Fruit fly (Drosophila melanogaster) ovary, adult (tissue): Measurements from ENCODE around the gene CG42564.

ENCODE experiments used
- CG17801 ChIP-seq: fragments of 200-800 bp; optimal IDR thresholded peaks from 2 replicates; lab custom pipeline; 2019; ENCODE audit warnings: missing biosample characterization, mild to moderate bottlenecking, missing genetic modification characterization, moderate library complexity; ENCODE audit not compliant: partially characterized antibody

CG42564 gene

DNA sequence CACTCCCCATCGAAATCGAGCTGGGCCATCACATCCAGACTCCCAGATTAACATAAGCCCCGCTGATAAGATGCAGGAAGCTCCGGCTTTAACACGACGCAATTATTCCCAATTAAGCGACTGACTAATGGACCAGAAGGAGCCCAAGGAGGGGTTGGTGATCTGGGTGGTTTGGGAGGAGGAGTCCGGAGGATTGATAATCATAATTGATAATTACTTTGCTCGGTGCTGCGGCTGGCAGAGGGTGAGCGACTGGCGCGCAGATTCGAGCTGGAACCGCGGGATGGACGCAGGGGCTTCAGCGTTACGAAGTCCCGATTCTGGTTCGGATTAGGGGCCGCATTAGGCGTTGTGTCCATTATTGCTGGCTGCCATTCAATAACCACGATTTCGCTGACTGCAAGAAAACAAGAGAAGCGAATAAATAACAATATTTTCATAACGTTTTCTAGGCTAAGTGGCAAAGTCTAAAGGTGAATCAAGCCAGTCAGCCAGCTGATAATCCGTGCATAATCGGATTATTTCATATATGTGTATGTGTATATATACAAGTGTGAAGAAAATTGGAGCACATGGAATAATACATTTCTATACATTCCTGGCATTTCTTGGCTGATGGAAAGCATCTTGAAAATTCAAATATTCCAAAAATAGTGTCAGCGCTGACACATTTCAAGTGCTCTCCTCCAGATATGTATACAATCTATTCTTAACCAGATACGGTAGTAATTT, 19.4 kb downstream of the CG42564 start:
- TF ChIP-seq CG17801 (GFP tag; lab: Kevin White, UChicago), result no peak

DNA sequence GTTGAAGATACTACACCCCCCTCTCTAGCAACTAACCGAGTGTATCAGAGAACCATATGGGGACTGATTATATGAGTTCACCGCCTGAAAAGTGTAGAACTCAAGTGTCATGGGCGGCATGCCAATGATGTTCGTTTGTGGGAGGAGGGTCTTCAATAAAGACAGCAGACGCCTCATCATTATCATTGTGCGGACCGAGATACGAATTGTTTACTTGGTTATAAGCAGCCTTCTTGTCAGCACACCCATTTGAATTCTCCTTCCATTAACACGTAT, 19.9 kb downstream of the CG42564 start:
- TF ChIP-seq CG17801 (GFP tag; lab: Kevin White, UChicago), result no peak

DNA sequence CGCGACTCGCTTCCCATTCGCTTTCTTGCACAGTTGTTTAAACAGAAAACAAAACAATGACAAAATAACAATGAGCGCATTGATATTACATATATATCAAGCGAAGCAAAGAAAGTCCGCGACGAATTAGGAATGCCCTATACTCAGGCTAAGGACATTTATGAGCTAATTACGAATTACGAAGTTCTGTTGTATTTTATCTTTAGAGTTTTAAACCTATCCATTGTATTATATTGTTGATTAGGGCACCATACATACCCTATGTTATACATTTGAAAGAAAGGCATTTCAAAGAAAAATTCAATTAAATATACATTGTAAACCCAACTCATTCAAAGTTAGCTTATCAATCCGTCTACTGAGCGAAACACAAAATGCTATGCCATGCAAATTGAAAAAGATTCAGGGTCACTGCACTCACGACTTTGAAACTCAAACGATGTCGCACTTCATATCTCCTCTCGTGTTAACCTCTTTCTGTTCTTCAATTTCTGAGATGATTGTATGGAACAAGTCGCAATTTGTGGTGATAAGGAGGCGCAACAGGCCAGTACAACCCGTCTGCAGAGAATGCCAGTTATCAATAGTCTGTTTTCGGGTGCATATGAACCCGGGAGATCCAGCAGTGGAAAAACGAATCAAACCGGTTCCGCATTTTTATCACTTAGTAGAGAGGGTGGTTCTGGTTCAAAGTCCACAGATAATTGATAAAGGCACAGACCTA, 21.5 kb downstream of the CG42564 start:
- peak; percentile 7 for TF ChIP-seq CG17801 (GFP tag; lab: Kevin White, UChicago)

DNA sequence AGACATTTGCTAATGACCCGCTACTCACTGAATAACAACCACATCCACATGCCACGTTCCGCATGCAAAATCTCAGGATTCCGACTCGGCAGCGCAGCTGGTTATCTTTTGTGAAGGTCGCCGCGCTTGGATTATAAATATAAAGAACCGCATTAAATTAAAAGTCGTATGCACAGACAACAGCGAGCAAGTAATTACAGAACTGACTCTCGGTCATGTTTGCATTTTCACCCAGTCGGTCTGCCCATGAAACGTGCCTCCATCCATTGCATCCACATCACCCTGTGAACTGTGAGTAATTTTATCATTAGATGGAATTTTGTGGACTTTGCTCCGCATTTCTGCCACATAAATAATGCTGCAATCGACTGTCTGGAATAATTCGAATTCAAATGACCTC, 22.3 kb downstream of the CG42564 start:
- TF ChIP-seq CG17801 (GFP tag; lab: Kevin White, UChicago), result no peak

DNA sequence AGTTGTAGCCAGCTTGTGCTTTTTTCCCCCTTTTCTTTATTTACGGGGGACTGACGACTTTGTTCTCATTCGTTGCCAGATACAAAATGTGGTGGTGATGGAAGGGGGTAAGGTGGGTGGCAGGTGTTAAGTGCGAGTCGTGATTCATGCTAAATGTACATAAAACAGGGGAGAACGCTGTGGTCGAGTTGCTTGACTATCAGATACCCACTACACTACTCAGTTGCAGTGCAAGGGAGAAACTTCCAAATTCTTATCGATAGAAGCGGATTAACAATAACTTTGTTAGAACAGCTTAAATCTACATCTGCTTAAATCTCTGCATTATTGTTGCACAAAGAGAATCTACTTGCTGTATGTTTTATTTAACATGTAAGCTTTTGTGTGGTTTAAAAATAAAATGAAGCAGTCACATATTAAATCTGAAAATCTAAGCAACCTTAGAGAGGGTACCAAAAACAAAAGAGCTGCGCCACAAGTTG, 23.4 kb downstream of the CG42564 start:
- peak; percentile 63 for TF ChIP-seq CG17801 (GFP tag; lab: Kevin White, UChicago)

DNA sequence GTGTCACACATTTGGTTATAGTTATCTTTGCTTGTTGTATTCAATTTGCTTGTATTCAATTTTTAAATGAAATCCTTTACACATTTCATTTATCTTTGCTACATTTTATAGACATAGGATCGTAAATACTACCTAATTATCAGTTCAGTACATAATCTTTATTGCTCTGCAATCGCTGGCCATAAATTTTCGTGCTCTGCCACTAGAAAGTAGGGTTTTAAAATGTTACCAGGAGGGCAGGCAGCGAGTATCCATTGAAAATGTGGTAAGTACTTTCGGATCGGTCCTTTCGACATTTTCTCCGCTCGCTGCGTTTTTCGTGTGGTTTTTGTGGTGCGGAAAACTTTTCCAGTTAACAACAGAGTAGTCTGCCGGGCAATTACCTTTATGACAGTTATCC, 25.0 kb downstream of the CG42564 start:
- TF ChIP-seq CG17801 (GFP tag; lab: Kevin White, UChicago), result no peak

DNA sequence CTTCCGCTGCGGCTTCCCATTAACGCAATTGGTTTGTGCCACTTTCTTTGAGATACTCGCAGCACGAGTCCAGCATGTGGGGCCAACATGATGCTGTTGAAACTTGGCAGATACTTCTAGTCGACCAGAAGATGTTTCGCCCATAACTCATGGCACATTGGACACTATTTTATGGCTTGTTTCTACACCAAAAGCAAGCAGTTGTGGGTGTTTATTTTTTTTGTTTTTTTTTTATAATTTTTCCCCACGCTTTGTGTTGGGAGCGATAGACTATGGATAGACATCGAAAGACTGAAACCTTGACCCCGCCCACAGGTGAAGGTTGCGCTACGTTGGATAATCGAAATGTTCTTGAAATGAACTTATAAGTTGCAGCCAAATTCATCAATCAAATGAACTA, 25.5 kb downstream of the CG42564 start:
- no peak for TF ChIP-seq CG17801 (GFP tag; lab: Kevin White, UChicago)

DNA sequence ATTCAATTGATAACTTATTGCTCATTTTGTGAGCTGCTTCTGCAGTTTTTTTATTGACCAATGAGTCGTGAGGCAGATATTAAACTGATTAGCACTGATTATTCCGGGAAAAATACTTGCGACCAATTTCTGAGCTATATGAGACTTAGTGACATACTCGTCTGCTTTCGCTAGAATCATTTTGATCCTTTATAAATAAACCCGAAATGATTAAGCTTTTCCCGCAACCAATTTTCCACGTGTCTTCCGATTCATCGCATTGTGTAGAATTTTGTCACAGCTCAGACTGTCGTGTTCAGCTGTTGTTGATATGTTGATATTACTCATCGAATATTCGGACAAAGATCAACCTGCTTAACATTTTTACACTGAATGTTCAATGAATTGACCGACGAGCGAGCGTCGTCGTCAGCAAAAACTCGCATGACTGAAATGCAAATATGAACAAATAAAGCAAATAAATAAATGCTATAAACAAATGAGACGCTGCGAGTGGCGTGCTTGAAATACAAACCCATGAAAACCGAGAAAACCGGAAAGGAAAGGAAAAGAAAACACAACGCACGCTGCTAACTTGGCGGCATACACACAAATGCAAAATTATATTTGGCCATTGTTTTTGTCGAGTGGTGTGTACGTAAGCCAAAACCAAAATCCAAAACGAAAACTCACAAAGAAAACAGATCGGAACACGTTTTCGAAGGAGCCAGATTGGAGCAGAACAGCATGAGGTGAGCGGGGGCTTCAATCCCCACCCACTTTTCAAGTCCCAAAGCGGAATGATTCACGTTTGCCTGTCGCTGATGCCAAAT, 26.6 kb downstream of the CG42564 start:
- no peak for TF ChIP-seq CG17801 (GFP tag; lab: Kevin White, UChicago)

- TF ChIP-seq CG17801 (GFP tag; lab: Kevin White, UChicago), result no peak
Observed at dm6 chr3R:6401522-6401844, 27.2 kb downstream of the CG42564 start.

DNA sequence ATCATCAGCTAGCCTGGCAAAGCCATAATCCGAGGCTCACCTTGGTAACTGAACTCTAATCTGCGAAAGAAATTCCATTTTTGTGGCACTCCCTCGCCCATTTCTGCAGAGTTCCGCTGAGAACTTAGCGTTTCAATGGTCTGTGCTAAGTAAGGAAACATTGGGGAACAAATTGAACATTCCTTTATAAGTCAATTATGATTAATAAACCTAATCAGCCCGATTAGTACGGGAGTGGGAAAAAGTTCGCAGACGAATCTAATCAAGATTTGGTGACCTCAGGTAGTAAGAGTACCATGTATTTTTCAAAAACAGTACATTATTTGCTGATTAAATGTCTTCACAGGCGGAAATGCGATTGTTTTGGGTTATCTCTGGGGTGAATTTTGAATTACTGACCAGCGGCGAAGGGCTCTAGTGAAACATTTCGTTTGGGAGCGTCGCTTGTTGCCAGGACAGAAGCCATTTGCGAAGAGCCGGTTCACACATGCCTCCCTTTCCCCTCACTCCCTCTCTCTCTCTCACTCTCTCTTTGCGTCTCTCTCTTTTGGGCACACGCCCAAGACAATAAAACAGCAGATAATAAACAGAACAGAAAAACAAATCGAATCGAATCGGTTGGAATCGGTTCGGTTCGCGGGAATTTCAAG, 28.4 kb downstream of the CG42564 start:
- no peak for TF ChIP-seq CG17801 (GFP tag; lab: Kevin White, UChicago)

- no peak for TF ChIP-seq CG17801 (GFP tag; lab: Kevin White, UChicago)
Observed at dm6 chr3R:6403674-6404073, 29.4 kb downstream of the CG42564 start.

- TF ChIP-seq CG17801 (GFP tag; lab: Kevin White, UChicago), result peak; percentile 47
Observed at dm6 chr3R:6404174-6404573, 29.9 kb downstream of the CG42564 start.

DNA sequence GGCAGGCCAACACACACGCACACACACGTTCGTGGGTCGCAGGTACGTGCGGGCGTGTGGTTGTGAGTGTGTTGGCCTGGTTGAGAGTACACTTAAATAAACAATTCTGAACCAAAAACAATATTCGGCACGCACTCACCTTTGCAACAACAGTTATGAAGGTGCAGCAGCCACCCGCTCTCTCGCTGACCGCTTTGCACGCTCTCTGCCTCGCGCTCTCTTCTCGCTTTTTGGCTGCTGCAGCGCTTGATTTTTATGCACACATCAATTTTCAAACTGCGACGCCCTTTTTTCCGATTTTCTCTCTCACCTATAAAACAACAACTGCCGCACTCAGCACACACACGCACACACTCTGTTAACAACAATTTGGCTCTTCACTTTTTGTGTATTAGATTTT, 31.0 kb downstream of the CG42564 start:
- TF ChIP-seq CG17801 (GFP tag; lab: Kevin White, UChicago), result no peak

DNA sequence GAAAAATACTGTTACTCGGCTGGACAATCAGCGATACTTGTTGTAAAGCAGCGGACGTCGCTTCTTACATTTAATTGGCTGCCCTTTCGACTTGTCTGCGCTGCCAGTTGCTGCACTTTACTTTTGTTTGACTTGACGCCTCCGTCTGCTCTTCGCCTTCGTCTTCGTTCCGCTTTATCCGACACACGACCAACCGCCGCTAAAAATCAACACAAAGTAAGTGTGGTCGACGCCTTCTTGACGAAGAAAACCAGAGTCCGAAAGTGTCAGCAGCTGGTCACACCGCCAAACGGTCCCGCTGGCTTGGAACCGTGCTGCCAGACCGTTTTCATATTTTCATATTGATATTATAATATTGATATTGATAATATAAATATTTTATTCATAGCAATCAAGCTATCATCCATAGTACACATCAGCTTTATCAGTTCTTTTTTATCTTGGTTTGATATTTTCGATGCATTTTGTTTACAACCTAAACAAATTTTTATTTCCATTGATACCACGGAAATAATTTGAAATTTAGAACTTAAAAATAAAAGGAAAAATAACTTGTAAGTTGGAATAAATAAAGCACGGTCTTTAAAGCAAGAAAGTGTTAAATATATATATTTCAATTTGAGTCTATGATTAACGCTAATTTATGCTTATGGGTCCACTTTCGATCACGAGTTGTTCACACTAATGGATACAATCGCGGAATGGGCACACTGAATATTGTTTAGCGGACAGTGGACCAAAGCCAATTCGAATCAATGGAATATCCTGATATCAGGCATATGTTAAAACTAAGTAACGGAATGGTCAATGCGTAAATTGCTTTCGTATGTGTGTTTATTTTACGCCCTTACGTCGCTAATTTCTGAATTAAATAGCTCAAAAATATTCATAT, 31.6 kb downstream of the CG42564 start, which contains the start of gene Dmtn:
TSS of gene Dmtn (minus strand) at position 222 of the 892 bp plus-strand sequence.
- TF ChIP-seq CG17801 (GFP tag; lab: Kevin White, UChicago), result peak; percentile 58
